Worm (Caenorhabditis elegans) whole organism, L2 larva: Measurements from ENCODE around the gene alkb-8.

Experiments
- C34F6.9 ChIP-seq: fragments of 150-350 bp; optimal IDR thresholded peaks from 2 replicates; lab custom pipeline; 2014; ENCODE audit warnings: missing biosample characterization, missing genetic modification characterization
- F13H6.1 ChIP-seq: sonication (generic microtip); optimal IDR thresholded peaks from 2 replicates; lab custom pipeline; 2016; ENCODE audit warnings: missing genetic modification characterization, missing compliant biosample characterization
- ama-1 ChIP-seq: fragments of 150-350 bp; optimal IDR thresholded peaks from 2 replicates; lab custom pipeline; 2018; ENCODE audit warnings: inconsistent platforms
- blmp-1 ChIP-seq: sonication (generic microtip); optimal IDR thresholded peaks from 2 replicates; lab custom pipeline; 2017; ENCODE audit warnings: missing genetic modification characterization, mild to moderate bottlenecking, missing compliant biosample characterization, antibody characterized with exemption, moderate library complexity; ENCODE audit not compliant: insufficient read depth
- ceh-82 ChIP-seq: fragments of 150-350 bp; optimal IDR thresholded peaks from 2 replicates; lab custom pipeline; 2014; ENCODE audit warnings: missing biosample characterization, missing genetic modification characterization
- crh-2 ChIP-seq: sonication (generic microtip); optimal IDR thresholded peaks from 2 replicates; lab custom pipeline; 2017; ENCODE audit warnings: missing biosample characterization, missing genetic modification characterization
- fos-1 ChIP-seq: fragments of 150-350 bp; optimal IDR thresholded peaks from 2 replicates; lab custom pipeline; 2014; ENCODE audit warnings: missing biosample characterization, missing genetic modification characterization
- lin-11 ChIP-seq: fragments of 150-350 bp; sonication (generic microtip); optimal IDR thresholded peaks from 2 replicates; lab custom pipeline; 2014; ENCODE audit warnings: missing biosample characterization, missing genetic modification characterization, inconsistent platforms, mixed read lengths
- lin-13 ChIP-seq: fragments of 150-350 bp; optimal IDR thresholded peaks from 2 replicates; lab custom pipeline; 2014; ENCODE audit warnings: missing biosample characterization, missing genetic modification reagents, missing genetic modification characterization
- lsy-2 ChIP-seq, 2 experiments: fragments of 150-350 bp in 1 of 2; sonication (generic microtip) in 1 of 2; optimal IDR thresholded peaks; 2 replicates each; lab custom pipeline; 2014 to 2017; ENCODE audit warnings: missing biosample characterization in 2 of 2, missing genetic modification characterization in 2 of 2
- mbf-1 ChIP-seq: sonication (generic microtip); optimal IDR thresholded peaks from 2 replicates; lab custom pipeline; 2017; ENCODE audit warnings: missing biosample characterization, missing genetic modification characterization
- mdl-1 ChIP-seq, 2 experiments: fragments of 150-350 bp in 1 of 2; sonication (generic microtip) in 1 of 2; optimal IDR thresholded peaks; 2 replicates each; lab custom pipeline; 2017; ENCODE audit warnings: missing biosample characterization in 2 of 2, missing genetic modification characterization in 2 of 2
- nhr-129 ChIP-seq: fragments of 150-350 bp; optimal IDR thresholded peaks from 2 replicates; lab custom pipeline; 2014; ENCODE audit warnings: missing biosample characterization, missing genetic modification characterization
- nhr-21 ChIP-seq: fragments of 150-350 bp; optimal IDR thresholded peaks from 2 replicates; lab custom pipeline; 2014; ENCODE audit warnings: missing biosample characterization, missing genetic modification characterization
- nhr-23 ChIP-seq: fragments of 150-350 bp; optimal IDR thresholded peaks from 2 replicates; lab custom pipeline; 2014; ENCODE audit warnings: missing biosample characterization, missing genetic modification reagents, missing genetic modification characterization
- nhr-237 ChIP-seq: fragments of 150-350 bp; optimal IDR thresholded peaks from 2 replicates; lab custom pipeline; 2014; ENCODE audit warnings: missing biosample characterization, missing genetic modification characterization
- nhr-25 ChIP-seq: fragments of 150-350 bp; sonication (generic microtip); optimal IDR thresholded peaks from 3 replicates; lab custom pipeline; 2014; ENCODE audit warnings: missing biosample characterization, missing genetic modification characterization
- nhr-77 ChIP-seq: fragments of 150-350 bp; optimal IDR thresholded peaks from 2 replicates; lab custom pipeline; 2014; ENCODE audit warnings: missing biosample characterization, missing genetic modification characterization
- sem-4 ChIP-seq: fragments of 150-350 bp; optimal IDR thresholded peaks from 2 replicates; lab custom pipeline; 2014; ENCODE audit warnings: missing biosample characterization, missing genetic modification reagents, missing genetic modification characterization
- skn-1 ChIP-seq: sonication (generic microtip); optimal IDR thresholded peaks from 2 replicates; lab custom pipeline; 2017; ENCODE audit warnings: missing biosample characterization, missing genetic modification characterization
- sma-3 ChIP-seq: sonication (generic microtip); optimal IDR thresholded peaks from 2 replicates; lab custom pipeline; 2016; ENCODE audit warnings: missing genetic modification reagents, missing genetic modification characterization, missing compliant biosample characterization
- sma-9 ChIP-seq, 2 experiments: fragments of 150-350 bp in 1 of 2; sonication (generic microtip) in 1 of 2; optimal IDR thresholded peaks; 2 replicates each; lab custom pipeline; 2014 to 2016; ENCODE audit warnings: missing genetic modification characterization in 2 of 2, mild to moderate bottlenecking in 1 of 2, missing biosample characterization in 1 of 2, missing compliant biosample characterization in 1 of 2, missing genetic modification reagents in 1 of 2, moderate library complexity in 1 of 2
- unc-39 ChIP-seq: fragments of 150-350 bp; optimal IDR thresholded peaks from 2 replicates; lab custom pipeline; 2014; ENCODE audit warnings: missing biosample characterization, missing genetic modification characterization
- unc-55 ChIP-seq: fragments of 150-350 bp; sonication (generic microtip); optimal IDR thresholded peaks from 3 replicates; lab custom pipeline; 2014; ENCODE audit warnings: missing biosample characterization, missing genetic modification reagents, missing genetic modification characterization
- zag-1 ChIP-seq: fragments of 150-350 bp; optimal IDR thresholded peaks from 2 replicates; lab custom pipeline; 2014; ENCODE audit warnings: missing biosample characterization, missing genetic modification characterization
- ztf-1 ChIP-seq: fragments of 200-800 bp; sonication (Bioruptor generic); conservative IDR thresholded peaks from 2 replicates; pipeline ENCODE4 v1.3.6; 2022; ENCODE audit warnings: missing genetic modification characterization, missing compliant biosample characterization
- ztf-11 ChIP-seq: sonication (generic microtip); optimal IDR thresholded peaks from 2 replicates; lab custom pipeline; 2017; ENCODE audit warnings: missing biosample characterization, missing genetic modification characterization

The alkb-8 gene

DNA sequence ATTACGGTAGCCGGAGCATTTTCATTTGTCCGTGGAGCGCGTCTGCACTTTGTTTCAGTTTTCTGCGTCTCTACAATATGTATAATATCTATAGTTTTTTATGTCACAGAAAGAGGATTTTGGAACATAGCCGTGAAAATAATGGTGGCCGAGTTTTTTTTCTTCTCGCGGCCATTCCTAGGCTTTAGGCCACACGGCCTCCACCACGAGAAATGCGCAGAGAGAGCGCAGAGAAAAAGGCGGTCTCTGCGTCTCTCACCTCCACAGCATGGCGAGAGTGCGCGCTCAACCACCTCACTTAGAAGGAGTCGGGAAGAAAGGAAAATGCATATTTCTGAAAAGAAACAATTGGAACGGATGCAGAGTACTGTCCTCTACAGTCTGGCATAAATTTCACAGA, 13.7 kb upstream of the alkb-8 start:
- TF ChIP-seq lsy-2 (tag; optimal IDR thresholded peaks at IDR 0.05; lab: Kevin White, UChicago): peak; percentile 19 to 24
- TF ChIP-seq unc-55: peak; percentile 15

ce11 chrIII:3698366-3698765, 10.8 kb upstream of the alkb-8 start:
- TF ChIP-seq ztf-1 (GFP tag; lab: Robert Waterston, UW): no peak
- TF ChIP-seq sem-4: no peak
- no peak for TF ChIP-seq nhr-23 (tag; lab: Kevin White, UChicago)
- no peak for TF ChIP-seq zag-1 (tag; lab: Kevin White, UChicago)
- TF ChIP-seq ztf-11: no peak
- no peak for TF ChIP-seq unc-39 (tag; lab: Kevin White, UChicago)

ce11 chrIII:3699275-3699674, 9.9 kb upstream of the alkb-8 start, which contains the start of gene cyn-9:
TSS of gene cyn-9 (minus strand) at chrIII:3699640.
- TF ChIP-seq nhr-21 (tag; lab: Kevin White, UChicago): peak; percentile 11
- no peak for TF ChIP-seq fos-1 (tag; lab: Kevin White, UChicago)

DNA sequence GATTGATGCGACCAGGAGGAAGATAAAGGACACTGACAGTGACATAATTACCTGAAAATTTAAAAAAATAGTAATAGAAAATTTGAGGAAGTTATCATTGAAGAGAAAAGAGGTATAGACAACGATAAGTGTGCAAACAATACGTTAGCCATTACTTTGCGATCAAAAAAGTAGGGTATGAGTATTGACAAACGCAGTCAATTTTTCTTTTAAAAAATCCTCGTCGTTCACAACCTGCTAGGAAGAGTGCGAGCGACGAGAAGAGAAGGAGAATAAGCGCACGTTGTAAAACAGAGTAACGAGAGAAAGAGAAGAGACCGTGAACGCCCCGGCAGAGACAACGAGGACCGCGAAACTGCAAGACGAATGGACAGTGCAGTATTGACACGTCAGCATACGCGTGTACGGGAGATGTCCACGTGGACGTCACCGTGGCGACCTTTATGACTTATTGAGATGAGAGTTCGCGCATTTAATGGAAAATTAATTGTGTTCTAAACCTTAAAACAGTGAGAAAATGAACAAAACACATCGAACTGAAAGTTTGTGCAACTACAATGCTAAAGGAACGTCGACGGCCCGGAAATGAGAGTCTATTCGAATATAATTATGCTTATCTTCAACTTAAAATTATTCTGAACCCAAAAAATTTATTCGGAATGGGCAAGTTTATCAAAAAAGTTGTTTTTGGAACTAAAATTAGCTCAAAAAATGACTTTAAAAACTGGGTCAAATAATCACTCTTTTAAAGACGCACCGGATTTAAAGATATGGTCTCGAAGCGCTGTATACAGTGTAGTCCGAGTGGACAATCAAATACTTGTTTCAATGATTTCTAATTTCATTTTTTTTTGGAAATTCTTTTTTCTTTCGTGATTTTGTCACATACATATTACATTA, 7.5 kb upstream of the alkb-8 start, which contains the start of the genes pdi-1 and C14B1.2:
pdi-1 (minus strand) TSS at position 51 of the 900 bp plus-strand sequence.
C14B1.2 (plus strand) TSS at position 850 of the 900 bp plus-strand sequence.
- TF ChIP-seq fos-1 (tag; lab: Kevin White, UChicago) (peak; percentile 87), nhr-25 (tag; lab: Kevin White, UChicago) (peak; percentile 10), nhr-129 (tag; lab: Kevin White, UChicago) (peak; percentile 57), nhr-237 (tag; lab: Kevin White, UChicago) (no peak), nhr-21 (tag; lab: Kevin White, UChicago) (peak; percentile 35), skn-1 (tag; lab: Kevin White, UChicago) (peak; percentile 6), C34F6.9 (tag; lab: Kevin White, UChicago) (peak; percentile 64), lin-11 (no peak), lsy-2 (tag; optimal IDR thresholded peaks at IDR 0.05; lab: Kevin White, UChicago) (peak in 1 of 2 experiments; percentile 33), nhr-77 (tag; lab: Kevin White, UChicago) (no peak), mdl-1 (tag; optimal IDR thresholded peaks at IDR 0.05; lab: Kevin White, UChicago) (peak; percentile 28 to 62), blmp-1 (tag; lab: Kevin White, UChicago) (peak; percentile 17), mbf-1 (tag; lab: Kevin White, UChicago) (no peak), crh-2 (tag; lab: Kevin White, UChicago) (peak; percentile 92), F13H6.1 (tag; lab: Kevin White, UChicago) (peak; percentile 25), sma-9 (GFP tag; optimal IDR thresholded peaks at IDR 0.05; lab: Kevin White, UChicago) (peak; percentile 11), sma-9 (tag; optimal IDR thresholded peaks at IDR 0.05; lab: Kevin White, UChicago) (no peak), unc-55 (peak; percentile 21), sma-3 (peak; percentile 30)

ce11 chrIII:3703397-3703796, 5.7 kb upstream of the alkb-8 start, which contains the start of gene C14B1.3:
TSS of gene C14B1.3 (plus strand) at chrIII:3703564.
- TF ChIP-seq sma-3: peak; percentile 19
- peak; percentile 86 for TF ChIP-seq C34F6.9 (tag; lab: Kevin White, UChicago)
- no peak for TF ChIP-seq nhr-25 (tag; lab: Kevin White, UChicago)
- TF ChIP-seq unc-39 (tag; lab: Kevin White, UChicago): no peak
- peak; percentile 32 for TF ChIP-seq crh-2 (tag; lab: Kevin White, UChicago)
- no peak for TF ChIP-seq ztf-1 (GFP tag; lab: Robert Waterston, UW)
- TF ChIP-seq mdl-1 (tag; optimal IDR thresholded peaks at IDR 0.05; lab: Kevin White, UChicago): peak in 1 of 2 experiments; percentile 11
- TF ChIP-seq skn-1 (tag; lab: Kevin White, UChicago): no peak
- peak; percentile 21 for TF ChIP-seq nhr-129 (tag; lab: Kevin White, UChicago)
- TF ChIP-seq lsy-2 (tag; optimal IDR thresholded peaks at IDR 0.05; lab: Kevin White, UChicago): peak in 1 of 2 experiments; percentile 50
- TF ChIP-seq ceh-82 (tag; lab: Kevin White, UChicago): no peak
- peak; percentile 90 for TF ChIP-seq fos-1 (tag; lab: Kevin White, UChicago)
- TF ChIP-seq lin-13 (GFP tag; lab: Kevin White, UChicago): peak; percentile 34
- no peak for TF ChIP-seq ama-1
- peak; percentile 56 for TF ChIP-seq unc-55
- TF ChIP-seq sma-9 (GFP tag; optimal IDR thresholded peaks at IDR 0.05; lab: Kevin White, UChicago): peak; percentile 4
- no peak for TF ChIP-seq sma-9 (tag; optimal IDR thresholded peaks at IDR 0.05; lab: Kevin White, UChicago)
- TF ChIP-seq sem-4: peak; percentile 28
- TF ChIP-seq blmp-1 (tag; lab: Kevin White, UChicago): peak; percentile 4
